Worm (Caenorhabditis elegans) whole organism, L1 larva: ENCODE data around the gene nhr-91.

Experiments used
- C34B4.2 ChIP-seq: sonication (generic microtip); optimal IDR thresholded peaks from 2 replicates; lab custom pipeline; 2017; ENCODE audit warnings: mild to moderate bottlenecking, missing genetic modification characterization, missing compliant biosample characterization
- aly-2 ChIP-seq: fragments of 150-350 bp; optimal IDR thresholded peaks from 2 replicates; lab custom pipeline; 2014; ENCODE audit warnings: missing biosample characterization, missing genetic modification characterization
- blmp-1 ChIP-seq: fragments of 150-350 bp; optimal IDR thresholded peaks from 2 replicates; lab custom pipeline; 2014; ENCODE audit warnings: missing biosample characterization, missing genetic modification characterization
- ceh-8 ChIP-seq: fragments of 200-800 bp; sonication (Bioruptor generic); optimal IDR thresholded peaks from 2 replicates; lab custom pipeline; 2018; ENCODE audit warnings: mild to moderate bottlenecking, missing genetic modification characterization, moderate library complexity, missing compliant biosample characterization
- ceh-82 ChIP-seq, 3 experiments: fragments of 150-350 bp in 1 of 3; sonication (generic microtip) in 2 of 3; optimal IDR thresholded peaks; 2 replicates each; lab custom pipeline; 2014 to 2017; ENCODE audit warnings: missing biosample characterization in 3 of 3, missing genetic modification characterization in 3 of 3
- ces-1 ChIP-seq: fragments of 150-350 bp; optimal IDR thresholded peaks from 2 replicates; lab custom pipeline; 2014; ENCODE audit warnings: missing biosample characterization, missing genetic modification reagents, missing genetic modification characterization
- dpl-1 ChIP-seq, 3 experiments: fragments of 150-350 bp in 2 of 3; sonication (generic microtip) in 1 of 3; optimal IDR thresholded peaks; 2 replicates each; lab custom pipeline; 2014 to 2017; ENCODE audit warnings: missing biosample characterization in 3 of 3, missing genetic modification characterization in 3 of 3, missing genetic modification reagents in 3 of 3
- dsc-1 ChIP-seq: sonication (generic microtip); optimal IDR thresholded peaks from 2 replicates; lab custom pipeline; 2016; ENCODE audit warnings: mild to moderate bottlenecking, missing genetic modification characterization, missing compliant biosample characterization
- efl-1 ChIP-seq, 4 experiments: fragments of 150-350 bp; optimal IDR thresholded peaks in 3 of 4; peaks in 1 of 4; 1 replicate in 1 of 4; 2 replicates in 3 of 4; lab custom pipeline; 2014; ENCODE audit warnings: missing biosample characterization in 2 of 4, missing genetic modification characterization in 2 of 4, missing genetic modification reagents in 2 of 4
- egl-13 ChIP-seq: sonication (generic microtip); optimal IDR thresholded peaks from 2 replicates; lab custom pipeline; 2016; ENCODE audit warnings: missing genotype, missing genetic modification reagents, missing genetic modification characterization, missing compliant biosample characterization
- egl-27 ChIP-seq, 2 experiments: fragments of 150-350 bp in 1 of 2; sonication (generic microtip); optimal IDR thresholded peaks; 3 replicates each; lab custom pipeline; 2017 to 2018; ENCODE audit warnings: missing biosample characterization in 2 of 2, missing genetic modification characterization in 2 of 2, missing genetic modification reagents in 2 of 2
- elt-3 ChIP-seq, 6 experiments: fragments of 150-350 bp in 1 of 6; sonication (generic microtip); optimal IDR thresholded peaks; 2 replicates each; lab custom pipeline; 2017 to 2018; ENCODE audit warnings: missing biosample characterization in 6 of 6, missing genetic modification characterization in 6 of 6, inconsistent platforms in 1 of 6
- fkh-10 ChIP-seq: sonication (generic microtip); optimal IDR thresholded peaks from 2 replicates; lab custom pipeline; 2017; ENCODE audit warnings: missing biosample characterization, missing genetic modification reagents, missing genetic modification characterization
- fkh-8 ChIP-seq: sonication (generic microtip); optimal IDR thresholded peaks from 2 replicates; lab custom pipeline; 2016; ENCODE audit warnings: mild to moderate bottlenecking, missing genetic modification characterization, missing compliant biosample characterization
- fos-1 ChIP-seq: fragments of 150-350 bp; optimal IDR thresholded peaks from 2 replicates; lab custom pipeline; 2014; ENCODE audit warnings: missing biosample characterization, missing genetic modification characterization
- grh-1 ChIP-seq: fragments of 200-800 bp; sonication (Bioruptor generic); IDR thresholded peaks from 2 replicates; pipeline ENCODE4 v1.3.6; 2022; ENCODE audit warnings: missing genetic modification reagents, missing genetic modification characterization, missing compliant biosample characterization
- irx-1 ChIP-seq: sonication (generic microtip); optimal IDR thresholded peaks from 2 replicates; lab custom pipeline; 2016; ENCODE audit warnings: missing genetic modification characterization, missing compliant biosample characterization
- jun-1 ChIP-seq: fragments of 150-350 bp; optimal IDR thresholded peaks from 2 replicates; lab custom pipeline; 2014; ENCODE audit warnings: missing biosample characterization, missing genetic modification reagents, missing genetic modification characterization
- lin-14 ChIP-seq: fragments of 200-800 bp; sonication (Bioruptor generic); optimal IDR thresholded peaks from 2 replicates; lab custom pipeline; 2018; ENCODE audit warnings: mild to moderate bottlenecking, missing genetic modification characterization, moderate library complexity, missing compliant biosample characterization
- lin-39 ChIP-seq: fragments of 150-350 bp; optimal IDR thresholded peaks from 2 replicates; lab custom pipeline; 2014; ENCODE audit warnings: missing biosample characterization, missing genetic modification reagents, missing genetic modification characterization
- lir-3 ChIP-seq: sonication (generic microtip); optimal IDR thresholded peaks from 2 replicates; lab custom pipeline; 2016; ENCODE audit warnings: mild to moderate bottlenecking, missing genetic modification characterization, moderate library complexity, missing compliant biosample characterization; ENCODE audit not compliant: poor library complexity
- lsy-2 ChIP-seq, 2 experiments: fragments of 150-350 bp; optimal IDR thresholded peaks; 2 replicates each; lab custom pipeline; 2014; ENCODE audit warnings: missing biosample characterization in 2 of 2, missing genetic modification characterization in 2 of 2
- mef-2 ChIP-seq: fragments of 150-350 bp; optimal IDR thresholded peaks from 2 replicates; lab custom pipeline; 2014; ENCODE audit warnings: missing biosample characterization, missing genetic modification characterization
- mep-1 ChIP-seq: fragments of 150-350 bp; optimal IDR thresholded peaks from 2 replicates; lab custom pipeline; 2014; ENCODE audit warnings: missing biosample characterization, missing genetic modification characterization
- nhr-11 ChIP-seq: fragments of 150-350 bp; optimal IDR thresholded peaks from 2 replicates; lab custom pipeline; 2014; ENCODE audit warnings: missing biosample characterization, missing genetic modification characterization
- nhr-19 ChIP-seq: fragments of 200-800 bp; sonication (Bioruptor generic); conservative IDR thresholded peaks from 2 replicates; pipeline ENCODE4 v1.3.6; 2022; ENCODE audit warnings: missing genetic modification characterization, missing compliant biosample characterization
- nhr-237 ChIP-seq: fragments of 150-350 bp; optimal IDR thresholded peaks from 2 replicates; lab custom pipeline; 2014; ENCODE audit warnings: missing biosample characterization, missing genetic modification characterization
- nhr-47 ChIP-seq: sonication (generic microtip); optimal IDR thresholded peaks from 2 replicates; lab custom pipeline; 2016; ENCODE audit warnings: mild to moderate bottlenecking, missing genetic modification characterization, moderate library complexity, missing compliant biosample characterization
- nhr-71 ChIP-seq: sonication (generic microtip); optimal IDR thresholded peaks from 2 replicates; lab custom pipeline; 2016; ENCODE audit warnings: mild to moderate bottlenecking, missing genetic modification characterization, moderate library complexity, missing compliant biosample characterization
- nhr-76 ChIP-seq: sonication (generic microtip); optimal IDR thresholded peaks from 2 replicates; lab custom pipeline; 2017; ENCODE audit warnings: missing biosample characterization, missing genetic modification characterization
- nhr-77 ChIP-seq: fragments of 150-350 bp; optimal IDR thresholded peaks from 2 replicates; lab custom pipeline; 2014; ENCODE audit warnings: missing biosample characterization, missing genetic modification characterization
- nhr-85 ChIP-seq: sonication (generic microtip); peaks from one replicate; lab custom pipeline; 2016; ENCODE audit warnings: missing genetic modification characterization, inconsistent platforms, missing compliant biosample characterization
- pag-3 ChIP-seq: sonication (generic microtip); optimal IDR thresholded peaks from 2 replicates; lab custom pipeline; 2017; ENCODE audit warnings: missing genetic modification characterization, mild to moderate bottlenecking, missing compliant biosample characterization, antibody characterized with exemption, borderline replicate concordance; ENCODE audit not compliant: insufficient read depth
- pax-3 ChIP-seq: fragments of 200-800 bp; sonication (Bioruptor generic); optimal IDR thresholded peaks from 2 replicates; lab custom pipeline; 2018; ENCODE audit warnings: mild to moderate bottlenecking, missing genetic modification characterization, moderate library complexity, missing compliant biosample characterization
- pqm-1 ChIP-seq: sonication (generic microtip); optimal IDR thresholded peaks from 3 replicates; lab custom pipeline; 2017; ENCODE audit warnings: missing biosample characterization, missing genetic modification characterization
- rnt-1 ChIP-seq: sonication (generic microtip); optimal IDR thresholded peaks from 2 replicates; lab custom pipeline; 2016; ENCODE audit warnings: mild to moderate bottlenecking, missing genetic modification characterization, moderate library complexity, missing compliant biosample characterization
- skn-1 ChIP-seq: fragments of 150-350 bp; optimal IDR thresholded peaks from 2 replicates; lab custom pipeline; 2014; ENCODE audit warnings: missing biosample characterization, missing genetic modification characterization
- snpc-4 ChIP-seq: fragments of 150-350 bp; optimal IDR thresholded peaks from 2 replicates; lab custom pipeline; 2014; ENCODE audit warnings: missing biosample characterization, missing genetic modification characterization
- sptf-1 ChIP-seq: fragments of 150-350 bp; optimal IDR thresholded peaks from 2 replicates; lab custom pipeline; 2014; ENCODE audit warnings: missing biosample characterization, missing genetic modification characterization
- swsn-7 ChIP-seq: sonication (generic microtip); optimal IDR thresholded peaks from 2 replicates; lab custom pipeline; 2016; ENCODE audit warnings: missing genetic modification characterization, missing compliant biosample characterization
- unc-130 ChIP-seq: fragments of 150-350 bp; optimal IDR thresholded peaks from 2 replicates; lab custom pipeline; 2017; ENCODE audit warnings: missing biosample characterization, missing genetic modification characterization, inconsistent platforms
- zag-1 ChIP-seq: fragments of 150-350 bp; optimal IDR thresholded peaks from 2 replicates; lab custom pipeline; 2014; ENCODE audit warnings: missing biosample characterization, missing genetic modification characterization
- zip-4 ChIP-seq: fragments of 200-800 bp; sonication (Bioruptor generic); optimal IDR thresholded peaks from 2 replicates; lab custom pipeline; 2018; ENCODE audit warnings: mild to moderate bottlenecking, missing genetic modification characterization, moderate library complexity, missing compliant biosample characterization

The nhr-91 gene

ce11 chrX:15276774-15277173, 32.4 kb upstream of the nhr-91 start (continued):
- TF ChIP-seq fos-1 (peak; percentile 64), lin-39 (tag; lab: Kevin White, UChicago) (no peak), skn-1 (peak; percentile 58), irx-1 (tag; lab: Kevin White, UChicago) (peak; percentile 41), pag-3 (tag; lab: Kevin White, UChicago) (no peak), swsn-7 (peak; percentile 61), unc-130 (tag; lab: Kevin White, UChicago) (peak; percentile 26), lir-3 (tag; lab: Kevin White, UChicago) (peak; percentile 49), zag-1 (peak; percentile 65), nhr-77 (tag; lab: Kevin White, UChicago) (peak; percentile 52), fkh-10 (GFP tag; lab: Kevin White, UChicago) (peak; percentile 52), nhr-11 (tag; lab: Kevin White, UChicago) (peak; percentile 0), ces-1 (GFP tag; lab: Kevin White, UChicago) (peak; percentile 70), nhr-47 (tag; lab: Kevin White, UChicago) (peak; percentile 66), C34B4.2 (tag; lab: Kevin White, UChicago) (no peak), mep-1 (peak; percentile 37), nhr-237 (tag; lab: Kevin White, UChicago) (peak; percentile 43), egl-13 (tag; lab: Kevin White, UChicago) (peak; percentile 1), pax-3 (no peak), ceh-82 (tag; optimal IDR thresholded peaks at IDR 0.05; lab: Kevin White, UChicago) (peak; percentile 54 to 75 (median 64)), grh-1 (peak; percentile 82), nhr-71 (tag; lab: Kevin White, UChicago) (peak; percentile 86), ceh-8 (GFP tag; lab: Kevin White, UChicago) (peak; percentile 10), elt-3 (tag; optimal IDR thresholded peaks at IDR 0.05; lab: Kevin White, UChicago) (peak in 3 of 6 experiments; percentile 41 to 82 (median 54)), efl-1 (optimal IDR thresholded peaks at IDR 0.05; lab: Kevin White, UChicago) (peak; percentile 48 to 68), efl-1 (GFP tag; optimal IDR thresholded peaks at IDR 0.05 in 1 of 2; lab: Kevin White, UChicago) (peak in 1 of 2 experiments; percentile 92), nhr-76 (tag; lab: Kevin White, UChicago) (no peak)

- TF ChIP-seq sptf-1 (no peak), skn-1 (no peak), pqm-1 (tag; lab: Kevin White, UChicago) (no peak), blmp-1 (peak; percentile 91)
These were observed 31.4 kb upstream of the nhr-91 start, which contains the start of gene kin-20 for ce11 chrX:15277714-15278187. kin-20 (minus strand) TSS chrX:15277764.

ce11 chrX:15278593-15278992, 30.6 kb upstream of the nhr-91 start:
- no peak for TF ChIP-seq dpl-1 (GFP tag; optimal IDR thresholded peaks at IDR 0.05; lab: Kevin White, UChicago)
- no peak for TF ChIP-seq aly-2 (tag; lab: Kevin White, UChicago)
- no peak for TF ChIP-seq mef-2 (tag; lab: Kevin White, UChicago)
- peak; percentile 88 for TF ChIP-seq snpc-4
- peak; percentile 3 for TF ChIP-seq rnt-1 (tag; lab: Kevin White, UChicago)
- no peak for TF ChIP-seq dsc-1 (tag; lab: Kevin White, UChicago)
- TF ChIP-seq, all 84 proteins: peak for 2

- TF ChIP-seq jun-1 (tag; lab: Kevin White, UChicago), result peak; percentile 67
- TF ChIP-seq skn-1, result peak; percentile 36
- peak; percentile 44 for TF ChIP-seq lin-14
- TF ChIP-seq zip-4, result peak; percentile 37
- TF ChIP-seq fkh-8 (tag; lab: Kevin White, UChicago), result no peak
- peak in 1 of 2 experiments; percentile 33 for TF ChIP-seq efl-1 (optimal IDR thresholded peaks at IDR 0.05; lab: Kevin White, UChicago)
- peak in 1 of 2 experiments; percentile 90 for TF ChIP-seq efl-1 (GFP tag; optimal IDR thresholded peaks at IDR 0.05 in 1 of 2; lab: Kevin White, UChicago)
- TF ChIP-seq C34B4.2 (tag; lab: Kevin White, UChicago), result no peak
- peak; percentile 16 for TF ChIP-seq snpc-4
- TF ChIP-seq blmp-1, result peak; percentile 30
- TF ChIP-seq egl-27 (tag; optimal IDR thresholded peaks at IDR 0.05; lab: Kevin White, UChicago), result peak in 1 of 2 experiments; percentile 20
- no peak for TF ChIP-seq pqm-1 (tag; lab: Kevin White, UChicago)
- TF ChIP-seq dsc-1 (tag; lab: Kevin White, UChicago), result no peak
- peak; percentile 48 for TF ChIP-seq nhr-77 (tag; lab: Kevin White, UChicago)
- TF ChIP-seq lsy-2 (tag; optimal IDR thresholded peaks at IDR 0.05; lab: Kevin White, UChicago), result peak in 1 of 2 experiments; percentile 5
- peak in 1 of 3 experiments; percentile 18 for TF ChIP-seq ceh-82 (tag; optimal IDR thresholded peaks at IDR 0.05; lab: Kevin White, UChicago)
- TF ChIP-seq nhr-19 (GFP tag; lab: Robert Waterston, UW), result 0 out of 2 replicates have a peak, but pooled peaks have one; percentile 4
- peak; percentile 60 for TF ChIP-seq nhr-85 (tag; lab: Kevin White, UChicago)
These were observed 29.9 kb upstream of the nhr-91 start for ce11 chrX:15279301-15279700.
